Comparison of ENCODE assay signal across 4 fruit fly cellular contexts in the genomic region with DNA sequence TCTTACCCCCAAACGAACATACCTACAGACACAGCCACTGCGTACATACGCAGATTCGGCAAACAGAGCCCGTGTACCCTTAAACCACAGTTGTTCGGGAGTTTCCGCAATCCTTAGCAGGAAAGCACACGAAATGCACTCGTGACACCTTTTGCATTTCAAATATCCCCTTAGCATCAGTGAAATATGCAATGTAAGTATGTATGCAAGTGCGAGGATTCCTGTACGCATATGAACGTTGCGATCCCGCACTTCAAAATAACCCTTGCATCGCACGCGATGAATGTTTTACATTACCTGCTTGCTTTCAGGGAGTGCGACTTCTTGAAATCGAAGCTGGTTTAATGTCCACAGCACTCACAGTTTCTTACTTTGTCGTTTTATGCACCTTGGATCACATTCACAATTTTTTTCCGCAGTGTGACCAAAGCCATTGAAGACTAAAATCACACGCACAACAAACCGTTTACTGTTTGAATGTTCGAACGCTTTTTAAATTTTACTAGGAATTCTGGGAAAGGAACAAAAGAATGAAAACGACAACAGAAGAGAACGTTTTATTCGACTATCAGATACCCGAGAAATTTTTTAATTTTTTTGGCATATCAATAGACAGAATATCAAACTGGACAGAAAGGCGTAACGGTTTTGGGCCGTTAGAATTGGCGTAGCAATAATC.
TF ChIP-seq lines count a peak whose summit lies in the region.

Gene Mkrn1, minus strand, starts transcription at position 444 of the 679 bp plus-strand sequence.

- peak; percentile 12 for TF ChIP-seq CTCF in whole organism, embryonic (GFP tag; optimal IDR thresholded peaks at IDR 0.05; lab: Kevin White, UChicago)

TF ChIP-seq in whole organism, adult, 20 proteins besides CTCF, POLR2A, EP300 and RAD21:
- TF ChIP-seq Mnt (GFP tag; optimal IDR thresholded peaks at IDR 0.05; lab: Kevin White, UChicago) (no peak), bab1 (GFP tag; optimal IDR thresholded peaks at IDR 0.05; lab: Kevin White, UChicago) (peak; percentile 58)

TF ChIP-seq in whole organism, embryonic, 481 proteins besides CTCF, POLR2A, EP300 and RAD21 (continues in another document):
- TF ChIP-seq bbx (GFP tag; IDR thresholded peaks at IDR 0.05; lab: Robert Waterston, UW; ENCODE audit: partially characterized antibody) = peak; percentile 77
- TF ChIP-seq CG33213 (GFP tag; optimal IDR thresholded peaks at IDR 0.05; lab: Kevin White, UChicago) = peak; percentile 66
- TF ChIP-seq Myb (GFP tag; optimal IDR thresholded peaks at IDR 0.05; lab: Kevin White, UChicago) = peak; percentile 93
- no peak for TF ChIP-seq kay (GFP tag; optimal IDR thresholded peaks at IDR 0.05; lab: Kevin White, UChicago)
- TF ChIP-seq PHDP (tag; optimal IDR thresholded peaks at IDR 0.05; lab: Kevin White, UChicago) = no peak
- peak; percentile 96 for TF ChIP-seq CG30020 (tag; optimal IDR thresholded peaks at IDR 0.05; lab: Kevin White, UChicago)
- peak; percentile 34 for TF ChIP-seq Ets65A (GFP tag; lab: Kevin White, UChicago)
- no peak for TF ChIP-seq NfI (GFP tag; optimal IDR thresholded peaks at IDR 0.05; lab: Kevin White, UChicago)
- no peak for TF ChIP-seq tll (GFP tag; optimal IDR thresholded peaks at IDR 0.05; lab: Kevin White, UChicago)
- peak; percentile 35 for TF ChIP-seq CG12659 (GFP tag; optimal IDR thresholded peaks at IDR 0.05; lab: Kevin White, UChicago)
- TF ChIP-seq CG30403 (GFP tag; optimal IDR thresholded peaks at IDR 0.05; lab: Kevin White, UChicago) = no peak
- TF ChIP-seq ato (GFP tag; IDR thresholded peaks at IDR 0.05; lab: Robert Waterston, UW; ENCODE audit: partially characterized antibody) = peak; percentile 79
- peak; percentile 97 for TF ChIP-seq MESR4 (GFP tag; optimal IDR thresholded peaks at IDR 0.05; lab: Kevin White, UChicago)
- TF ChIP-seq CG6791 (GFP tag; IDR thresholded peaks at IDR 0.05; lab: Robert Waterston, UW; ENCODE audit: partially characterized antibody) = peak; percentile 94
- peak; percentile 26 for TF ChIP-seq Sin3A (optimal IDR thresholded peaks at IDR 0.05; lab: Kevin White, UChicago)
- TF ChIP-seq NC2β (GFP tag; optimal IDR thresholded peaks at IDR 0.05; lab: Kevin White, UChicago) = peak; percentile 32
- TF ChIP-seq pros (GFP tag; optimal IDR thresholded peaks at IDR 0.05; lab: Kevin White, UChicago) = no peak
- TF ChIP-seq CG17829 (tag; optimal IDR thresholded peaks at IDR 0.05; lab: Kevin White, UChicago) = peak; percentile 47
- TF ChIP-seq HLHmδ (GFP tag; optimal IDR thresholded peaks at IDR 0.05; lab: Kevin White, UChicago) = no peak
- peak; percentile 54; the same call in 1 of the 2 replicates for TF ChIP-seq amos (GFP tag; IDR thresholded peaks at IDR 0.05; lab: Robert Waterston, UW; ENCODE audit: partially characterized antibody)
- TF ChIP-seq CG17186 (GFP tag; optimal IDR thresholded peaks at IDR 0.05; lab: Kevin White, UChicago) = peak; percentile 40
- peak; percentile 94 for TF ChIP-seq CG1603 (tag; optimal IDR thresholded peaks at IDR 0.05; lab: Kevin White, UChicago)
- peak; percentile 4 for TF ChIP-seq zen (tag; optimal IDR thresholded peaks at IDR 0.05; lab: Kevin White, UChicago)
- TF ChIP-seq CG13287 (GFP tag; IDR thresholded peaks at IDR 0.05; lab: Robert Waterston, UW; ENCODE audit: partially characterized antibody) = peak; percentile 70
- TF ChIP-seq Stat92E (GFP tag; optimal IDR thresholded peaks at IDR 0.05; lab: Kevin White, UChicago) = peak in 1 of 3 experiments; percentile 58

TF ChIP-seq in whole organism, prepupa, 60 proteins besides CTCF, POLR2A, EP300 and RAD21:
- peak; percentile 81 for TF ChIP-seq dsx (GFP tag; optimal IDR thresholded peaks at IDR 0.05; lab: Kevin White, UChicago; ENCODE audit: poor library complexity, severe bottlenecking)
- no peak for TF ChIP-seq CG11762 (GFP tag; optimal IDR thresholded peaks at IDR 0.05; lab: Kevin White, UChicago; ENCODE audit: insufficient read depth)
- peak; percentile 23 for TF ChIP-seq CG6854 (GFP tag; optimal IDR thresholded peaks at IDR 0.05; lab: Kevin White, UChicago)

TF ChIP-seq in whole organism, wandering third instar larva, 38 proteins besides CTCF, POLR2A, EP300 and RAD21:
- TF ChIP-seq usp (GFP tag; optimal IDR thresholded peaks at IDR 0.05; lab: Kevin White, UChicago) (no peak), Rel (GFP tag; optimal IDR thresholded peaks at IDR 0.05; lab: Kevin White, UChicago) (no peak), Rel (tag; optimal IDR thresholded peaks at IDR 0.05; lab: Kevin White, UChicago) (peak; percentile 41)
